Fruit fly (Drosophila melanogaster): ENCODE data around the gene Cftr.

Gene Cftr

dm6 chr3R:24574123-24574522, 30.4 kb upstream of the Cftr start (continued):
- TF ChIP-seq CG11695 (GFP tag; IDR thresholded peaks at IDR 0.05) (peak; percentile 71), GATAe (GFP tag; conservative IDR thresholded peaks at IDR 0.05) (no peak), CG10431 (GFP tag; optimal IDR thresholded peaks at IDR 0.05) (no peak), NFAT (GFP tag; IDR thresholded peaks at IDR 0.05) (no peak), gt (GFP tag; IDR thresholded peaks at IDR 0.05) (no peak), Pdp1 (GFP tag; optimal IDR thresholded peaks at IDR 0.05) (no peak), CG7556 (GFP tag; optimal IDR thresholded peaks at IDR 0.05) (peak; percentile 89), CG8478 (optimal IDR thresholded peaks at IDR 0.05) (no peak), Doc3 (GFP tag; IDR thresholded peaks at IDR 0.05; ENCODE audit: partially characterized antibody) (no peak), stwl (tag; optimal IDR thresholded peaks at IDR 0.05) (no peak), bbx (GFP tag; IDR thresholded peaks at IDR 0.05; ENCODE audit: partially characterized antibody) (no peak), so (GFP tag; IDR thresholded peaks at IDR 0.05) (no peak), Xrp1 (GFP tag; IDR thresholded peaks at IDR 0.05) (peak; percentile 51; the same call in 1 of the 2 replicates), slp2 (GFP tag; optimal IDR thresholded peaks at IDR 0.05) (no peak), CG14965 (GFP tag; optimal IDR thresholded peaks at IDR 0.05; ENCODE audit: borderline replicate concordance) (no peak), CG12744 (GFP tag; optimal IDR thresholded peaks at IDR 0.05) (no peak), Hmr (GFP tag; optimal IDR thresholded peaks at IDR 0.05) (peak; percentile 85), Tbp (GFP tag; optimal IDR thresholded peaks at IDR 0.05) (no peak), CG11093 (GFP tag; IDR thresholded peaks at IDR 0.05) (no peak), CG8359 (GFP tag; optimal IDR thresholded peaks at IDR 0.05; ENCODE audit: borderline replicate concordance) (no peak), Nf-YC (tag; optimal IDR thresholded peaks at IDR 0.05) (peak; percentile 59), CG17829 (tag; optimal IDR thresholded peaks at IDR 0.05) (peak; percentile 27), HmgZ (tag; optimal IDR thresholded peaks at IDR 0.05) (peak; percentile 35), CG16779 (GFP tag; IDR thresholded peaks at IDR 0.05) (no peak), H2.0 (GFP tag; IDR thresholded peaks at IDR 0.05) (no peak), NfI (GFP tag; optimal IDR thresholded peaks at IDR 0.05) (peak; percentile 55), CTCF (GFP tag; optimal IDR thresholded peaks at IDR 0.05) (no peak), CG6689 (GFP tag; IDR thresholded peaks at IDR 0.05) (no peak; the same call in 1 of the 2 replicates), mirr (GFP tag; optimal IDR thresholded peaks at IDR 0.05) (no peak), bcd (GFP tag; optimal IDR thresholded peaks at IDR 0.05) (peak; percentile 53), HLH4C (GFP tag; IDR thresholded peaks at IDR 0.05; ENCODE audit: partially characterized antibody) (no peak), slbo (GFP tag; IDR thresholded peaks at IDR 0.05) (peak; percentile 62), crc (GFP tag; optimal IDR thresholded peaks at IDR 0.05) (no peak), Oaz (GFP tag; IDR thresholded peaks at IDR 0.05) (no peak), Fer2 (tag; optimal IDR thresholded peaks at IDR 0.05) (peak; percentile 47), HLHmδ (GFP tag; optimal IDR thresholded peaks at IDR 0.05) (no peak), crol (GFP tag; IDR thresholded peaks at IDR 0.05) (no peak), CG34376 (GFP tag; optimal IDR thresholded peaks at IDR 0.05) (peak; percentile 79), bab2 (GFP tag; optimal IDR thresholded peaks at IDR 0.05) (no peak), Bdp1 (GFP tag; optimal IDR thresholded peaks at IDR 0.05) (no peak), sd (tag; optimal IDR thresholded peaks at IDR 0.05) (peak; percentile 48), hkb (optimal IDR thresholded peaks at IDR 0.05) (no peak), hkb (GFP tag; IDR thresholded peaks at IDR 0.05) (0 out of 2 replicates have a peak, but pooled peaks have one; percentile 41), zf30C (GFP tag; optimal IDR thresholded peaks at IDR 0.05) (no peak), CG6175 (GFP tag; IDR thresholded peaks at IDR 0.05) (no peak), PHDP (tag; optimal IDR thresholded peaks at IDR 0.05) (peak; percentile 69), en (GFP tag; optimal IDR thresholded peaks at IDR 0.05) (no peak), pfk (GFP tag; optimal IDR thresholded peaks at IDR 0.05) (no peak), ERR (GFP tag; optimal IDR thresholded peaks at IDR 0.05) (no peak), CG6765 (GFP tag; optimal IDR thresholded peaks at IDR 0.05) (peak; percentile 78), CG3847 (GFP tag; IDR thresholded peaks at IDR 0.05) (no peak), CG30431 (GFP tag; optimal IDR thresholded peaks at IDR 0.05) (no peak), lbe (GFP tag; optimal IDR thresholded peaks at IDR 0.05) (no peak)
